Worm (Caenorhabditis elegans) whole organism, late embryonic: ENCODE results near the gene F44A2.3.

Experiments
- ama-1 ChIP-seq: fragments of 150-350 bp; optimal IDR thresholded peaks from 2 replicates; lab custom pipeline; 2014
- ceh-9 ChIP-seq: sonication (generic microtip); optimal IDR thresholded peaks from 2 replicates; lab custom pipeline; 2016; ENCODE audit warnings: mild to moderate bottlenecking, missing genetic modification characterization, inconsistent platforms, missing compliant biosample characterization
- dmd-4 ChIP-seq: sonication (generic microtip); optimal IDR thresholded peaks from 2 replicates; lab custom pipeline; 2016; ENCODE audit warnings: borderline replicate concordance, missing genetic modification characterization, missing compliant biosample characterization
- fkh-10 ChIP-seq: fragments of 150-350 bp; optimal IDR thresholded peaks from 2 replicates; lab custom pipeline; 2014; ENCODE audit warnings: missing biosample characterization, missing genetic modification reagents, missing genetic modification characterization
- hlh-13 ChIP-seq: fragments of 200-800 bp; sonication (Bioruptor generic); optimal IDR thresholded peaks from 2 replicates; lab custom pipeline; 2018; ENCODE audit warnings: mild to moderate bottlenecking, missing genetic modification characterization, missing compliant biosample characterization
- nfya-1 ChIP-seq: sonication (generic microtip); optimal IDR thresholded peaks from 2 replicates; lab custom pipeline; 2017; ENCODE audit warnings: missing genetic modification characterization, mild to moderate bottlenecking, missing compliant biosample characterization, antibody characterized with exemption, moderate library complexity
- nhr-11 ChIP-seq: fragments of 150-350 bp; optimal IDR thresholded peaks from 2 replicates; lab custom pipeline; 2014; ENCODE audit warnings: missing biosample characterization, missing genetic modification characterization
- pqm-1 ChIP-seq: sonication (generic microtip); optimal IDR thresholded peaks from 2 replicates; lab custom pipeline; 2016; ENCODE audit warnings: missing genetic modification characterization, missing compliant biosample characterization
- tbx-2 ChIP-seq: sonication (generic microtip); optimal IDR thresholded peaks from 2 replicates; lab custom pipeline; 2016; ENCODE audit warnings: missing genetic modification characterization, missing compliant biosample characterization

- TF ChIP-seq nhr-11 (no peak), tbx-2 (tag; lab: Kevin White, UChicago) (no peak), hlh-13 (no peak), fkh-10 (GFP tag; lab: Kevin White, UChicago) (no peak), nfya-1 (tag; lab: Kevin White, UChicago) (no peak), pqm-1 (tag; lab: Kevin White, UChicago) (no peak), ceh-9 (tag; lab: Kevin White, UChicago) (no peak), dmd-4 (tag; lab: Kevin White, UChicago) (no peak), ama-1 (lab: Kevin White, UChicago) (no peak)
Measured at ce11 chrV:9334216-9334615, 29.0 kb downstream of the F44A2.3 start, which contains the start of gene ucp-4.
